Fruit fly (Drosophila melanogaster) whole organism, prepupa: ENCODE data around the gene Dpp10.

Experiments
- Blimp-1 ChIP-seq: fragments of 200-800 bp; sonication (Bioruptor generic); optimal IDR thresholded peaks from 3 replicates; lab custom pipeline; 2017; ENCODE audit warnings: missing biosample characterization, missing genetic modification characterization, mild to moderate bottlenecking, moderate library complexity, missing genetic modification reagents
- CG10631 ChIP-seq: fragments of 200-800 bp; sonication (Bioruptor generic); optimal IDR thresholded peaks from 2 replicates; lab custom pipeline; 2016; ENCODE audit warnings: missing biosample characterization, missing genetic modification characterization
- CG10669 ChIP-seq: fragments of 200-800 bp; sonication (Bioruptor generic); optimal IDR thresholded peaks from 3 replicates; lab custom pipeline; 2018; ENCODE audit warnings: missing biosample characterization, mild to moderate bottlenecking, missing genetic modification characterization, moderate library complexity
- CG11294 ChIP-seq: fragments of 200-800 bp; sonication (Bioruptor generic); IDR thresholded peaks from 2 replicates; pipeline ENCODE4 v1.3.6; 2022; ENCODE audit warnings: missing biosample characterization, missing genetic modification characterization
- CG11762 ChIP-seq: fragments of 200-800 bp; sonication (Bioruptor generic); optimal IDR thresholded peaks from 3 replicates; lab custom pipeline; 2016; ENCODE audit warnings: missing biosample characterization, missing genetic modification characterization; ENCODE audit not compliant: insufficient read depth
- CG11902 ChIP-seq: fragments of 200-800 bp; sonication (Bioruptor generic); optimal IDR thresholded peaks from 3 replicates; lab custom pipeline; 2016; ENCODE audit warnings: missing biosample characterization, missing genetic modification characterization
- CG15336 ChIP-seq: fragments of 200-800 bp; sonication (Bioruptor generic); IDR thresholded peaks from 2 replicates; pipeline ENCODE4 v1.3.6; 2022; ENCODE audit warnings: missing biosample characterization, missing genetic modification characterization
- CG1621 ChIP-seq: fragments of 200-800 bp; sonication (Bioruptor generic); optimal IDR thresholded peaks from 3 replicates; lab custom pipeline; 2018; ENCODE audit warnings: missing biosample characterization, mild to moderate bottlenecking, missing genetic modification characterization
- CG16779 ChIP-seq: fragments of 200-800 bp; sonication (Bioruptor generic); optimal IDR thresholded peaks from 3 replicates; lab custom pipeline; 2017; ENCODE audit warnings: missing biosample characterization, mild to moderate bottlenecking, missing genetic modification characterization
- CG3032 ChIP-seq: fragments of 200-800 bp; optimal IDR thresholded peaks from 2 replicates; lab custom pipeline; 2019; ENCODE audit warnings: missing biosample characterization, mild to moderate bottlenecking, missing genetic modification characterization, moderate library complexity
- CG32006 ChIP-seq: fragments of 200-800 bp; sonication (Bioruptor generic); optimal IDR thresholded peaks from 3 replicates; lab custom pipeline; 2017; ENCODE audit warnings: missing biosample characterization, mild to moderate bottlenecking, missing genetic modification characterization
- CG34406 ChIP-seq: fragments of 200-800 bp; sonication (Bioruptor generic); optimal IDR thresholded peaks from 3 replicates; lab custom pipeline; 2016; ENCODE audit warnings: missing biosample characterization, missing genetic modification characterization
- CG3919 ChIP-seq: fragments of 200-800 bp; sonication (Bioruptor generic); optimal IDR thresholded peaks from 3 replicates; lab custom pipeline; 2016; ENCODE audit warnings: missing biosample characterization, missing genetic modification characterization
- CG4318 ChIP-seq: fragments of 200-800 bp; sonication (Bioruptor generic); optimal IDR thresholded peaks from 3 replicates; lab custom pipeline; 2017; ENCODE audit warnings: missing biosample characterization, mild to moderate bottlenecking, missing genetic modification characterization
- CG6163 ChIP-seq: fragments of 200-800 bp; sonication (Bioruptor generic); IDR thresholded peaks from 3 replicates; pipeline ENCODE4 v1.3.6; 2022; ENCODE audit warnings: missing biosample characterization, missing genetic modification characterization
- CG6276 ChIP-seq: fragments of 200-800 bp; sonication (Bioruptor generic); optimal IDR thresholded peaks from 2 replicates; lab custom pipeline; 2017; ENCODE audit warnings: missing biosample characterization, mild to moderate bottlenecking, missing genetic modification characterization
- CG6792 ChIP-seq: fragments of 200-800 bp; sonication (Bioruptor generic); optimal IDR thresholded peaks from 3 replicates; lab custom pipeline; 2016; ENCODE audit warnings: missing biosample characterization, missing genetic modification characterization
- CG6808 ChIP-seq: fragments of 200-800 bp; sonication (Bioruptor generic); optimal IDR thresholded peaks from 3 replicates; lab custom pipeline; 2017; ENCODE audit warnings: missing biosample characterization, missing genetic modification characterization, mild to moderate bottlenecking, moderate library complexity, missing genetic modification reagents
- CG7368 ChIP-seq: fragments of 200-800 bp; sonication (Bioruptor generic); optimal IDR thresholded peaks from 3 replicates; lab custom pipeline; 2016; ENCODE audit warnings: missing biosample characterization, missing genetic modification characterization
- CG8319 ChIP-seq: fragments of 200-800 bp; sonication (Bioruptor generic); optimal IDR thresholded peaks from 3 replicates; lab custom pipeline; 2016; ENCODE audit warnings: missing biosample characterization, missing genetic modification characterization
- CG8632 ChIP-seq: fragments of 200-800 bp; sonication (Bioruptor generic); optimal IDR thresholded peaks from 3 replicates; lab custom pipeline; 2016; ENCODE audit warnings: missing biosample characterization, missing genetic modification characterization
- CG9139 ChIP-seq: fragments of 200-800 bp; sonication (Bioruptor generic); optimal IDR thresholded peaks from 3 replicates; lab custom pipeline; 2017; ENCODE audit warnings: missing biosample characterization, mild to moderate bottlenecking, missing genetic modification characterization
- Eip75B ChIP-seq: fragments of 200-800 bp; sonication (Bioruptor generic); optimal IDR thresholded peaks from 3 replicates; lab custom pipeline; 2016; ENCODE audit warnings: missing biosample characterization, missing genetic modification characterization
- Eip78C ChIP-seq: fragments of 200-800 bp; sonication (Bioruptor generic); peaks from one replicate; lab custom pipeline; 2016; ENCODE audit warnings: missing biosample characterization, missing genetic modification characterization
- Eip93F ChIP-seq: fragments of 200-800 bp; sonication (Bioruptor generic); optimal IDR thresholded peaks from 2 replicates; lab custom pipeline; 2016; ENCODE audit warnings: missing biosample characterization, mild to moderate bottlenecking, missing genetic modification characterization
- Ets21C ChIP-seq: fragments of 200-800 bp; sonication (Bioruptor generic); optimal IDR thresholded peaks from 3 replicates; lab custom pipeline; 2016; ENCODE audit warnings: missing biosample characterization, missing genetic modification characterization
- Ets96B ChIP-seq: fragments of 200-800 bp; optimal IDR thresholded peaks from 2 replicates; lab custom pipeline; 2019; ENCODE audit warnings: missing biosample characterization, mild to moderate bottlenecking, missing genetic modification characterization, moderate library complexity
- Gug ChIP-seq: fragments of 200-800 bp; sonication (Bioruptor generic); IDR thresholded peaks from 2 replicates; pipeline ENCODE4 v1.3.6; 2022; ENCODE audit warnings: missing biosample characterization, missing genetic modification characterization
- Hr38 ChIP-seq: sonication (Bioruptor generic); optimal IDR thresholded peaks from 2 replicates; lab custom pipeline; 2016; ENCODE audit warnings: missing biosample characterization, missing genetic modification characterization
- Hr39 ChIP-seq: fragments of 200-800 bp; sonication (Bioruptor generic); optimal IDR thresholded peaks from 2 replicates; lab custom pipeline; 2016; ENCODE audit warnings: missing biosample characterization, missing genetic modification characterization
- Hr4 ChIP-seq: fragments of 200-800 bp; sonication (Bioruptor generic); optimal IDR thresholded peaks from 3 replicates; lab custom pipeline; 2016; ENCODE audit warnings: missing biosample characterization, missing genetic modification characterization
- Lpt ChIP-seq: fragments of 200-800 bp; sonication (Bioruptor generic); optimal IDR thresholded peaks from 3 replicates; lab custom pipeline; 2016; ENCODE audit warnings: missing biosample characterization, missing genetic modification characterization
- Met ChIP-seq: fragments of 200-800 bp; sonication (Bioruptor generic); optimal IDR thresholded peaks from 3 replicates; lab custom pipeline; 2016; ENCODE audit warnings: missing biosample characterization, missing genetic modification characterization
- OdsH ChIP-seq: fragments of 200-800 bp; sonication (Bioruptor generic); optimal IDR thresholded peaks from 3 replicates; lab custom pipeline; 2016; ENCODE audit warnings: missing biosample characterization, missing genetic modification characterization
- Smox ChIP-seq: fragments of 200-800 bp; sonication (Bioruptor generic); optimal IDR thresholded peaks from 3 replicates; lab custom pipeline; 2016; ENCODE audit warnings: missing biosample characterization, missing genetic modification characterization
- Sox102F ChIP-seq: fragments of 200-800 bp; sonication (Bioruptor generic); optimal IDR thresholded peaks from 2 replicates; lab custom pipeline; 2016; ENCODE audit warnings: missing biosample characterization, mild to moderate bottlenecking, missing genetic modification characterization
- Sox14 ChIP-seq: fragments of 200-800 bp; sonication (Bioruptor generic); optimal IDR thresholded peaks from 3 replicates; lab custom pipeline; 2016; ENCODE audit warnings: missing biosample characterization, missing genetic modification characterization
- achi ChIP-seq: fragments of 200-800 bp; sonication (Bioruptor generic); optimal IDR thresholded peaks from 3 replicates; lab custom pipeline; 2016; ENCODE audit warnings: missing biosample characterization, missing genetic modification characterization
- cyc ChIP-seq: fragments of 200-800 bp; sonication (Bioruptor generic); optimal IDR thresholded peaks from 3 replicates; lab custom pipeline; 2016; ENCODE audit warnings: missing biosample characterization, missing genetic modification characterization
- dsx ChIP-seq: fragments of 200-800 bp; optimal IDR thresholded peaks from 3 replicates; lab custom pipeline; 2019; ENCODE audit warnings: missing biosample characterization, mild to moderate bottlenecking, missing genetic modification characterization, moderate library complexity; ENCODE audit not compliant: poor library complexity, severe bottlenecking
- eg ChIP-seq: fragments of 200-800 bp; sonication (Bioruptor generic); IDR thresholded peaks from 3 replicates; pipeline ENCODE4 v1.3.6; 2022; ENCODE audit warnings: missing biosample characterization, missing genetic modification characterization
- fd85E ChIP-seq: fragments of 200-800 bp; sonication (Bioruptor generic); optimal IDR thresholded peaks from 3 replicates; lab custom pipeline; 2016; ENCODE audit warnings: missing biosample characterization, missing genetic modification characterization
- fkh ChIP-seq: fragments of 200-800 bp; sonication (Bioruptor generic); optimal IDR thresholded peaks from 3 replicates; lab custom pipeline; 2017; ENCODE audit warnings: missing biosample characterization, mild to moderate bottlenecking, missing genetic modification characterization, moderate library complexity
- lz ChIP-seq: fragments of 200-800 bp; sonication (Bioruptor generic); optimal IDR thresholded peaks from 3 replicates; lab custom pipeline; 2016; ENCODE audit warnings: missing biosample characterization, missing genetic modification characterization
- pdm3 ChIP-seq: fragments of 200-800 bp; sonication (Bioruptor generic); optimal IDR thresholded peaks from 3 replicates; lab custom pipeline; 2016; ENCODE audit warnings: missing biosample characterization, missing genetic modification characterization
- salr ChIP-seq, 2 experiments: fragments of 200-800 bp; sonication (Bioruptor generic); optimal IDR thresholded peaks; 3 replicates each; lab custom pipeline; 2016 to 2018; ENCODE audit warnings: missing biosample characterization in 2 of 2, missing genetic modification characterization in 2 of 2, mild to moderate bottlenecking in 1 of 2
- spab ChIP-seq: fragments of 200-800 bp; sonication (Bioruptor generic); optimal IDR thresholded peaks from 2 replicates; lab custom pipeline; 2017; ENCODE audit warnings: missing biosample characterization, mild to moderate bottlenecking, missing genetic modification characterization, missing genetic modification reagents
- ss ChIP-seq, 2 experiments: fragments of 200-800 bp; sonication (Bioruptor generic); optimal IDR thresholded peaks; 2 replicates in 1 of 2; 3 replicates in 1 of 2; lab custom pipeline; 2017 to 2018; ENCODE audit warnings: mild to moderate bottlenecking in 2 of 2, missing biosample characterization in 2 of 2, missing genetic modification characterization in 2 of 2, moderate library complexity in 1 of 2
- svp ChIP-seq: fragments of 200-800 bp; sonication (Bioruptor generic); peaks from one replicate; lab custom pipeline; 2016; ENCODE audit warnings: missing biosample characterization, missing genetic modification characterization
- topi ChIP-seq: fragments of 200-800 bp; sonication (Bioruptor generic); optimal IDR thresholded peaks from 3 replicates; lab custom pipeline; 2016; ENCODE audit warnings: missing biosample characterization, missing genetic modification characterization
- vri ChIP-seq: fragments of 200-800 bp; sonication (Bioruptor generic); optimal IDR thresholded peaks from 3 replicates; lab custom pipeline; 2016; ENCODE audit warnings: missing biosample characterization, mild to moderate bottlenecking, missing genetic modification characterization

Dpp10 gene

DNA sequence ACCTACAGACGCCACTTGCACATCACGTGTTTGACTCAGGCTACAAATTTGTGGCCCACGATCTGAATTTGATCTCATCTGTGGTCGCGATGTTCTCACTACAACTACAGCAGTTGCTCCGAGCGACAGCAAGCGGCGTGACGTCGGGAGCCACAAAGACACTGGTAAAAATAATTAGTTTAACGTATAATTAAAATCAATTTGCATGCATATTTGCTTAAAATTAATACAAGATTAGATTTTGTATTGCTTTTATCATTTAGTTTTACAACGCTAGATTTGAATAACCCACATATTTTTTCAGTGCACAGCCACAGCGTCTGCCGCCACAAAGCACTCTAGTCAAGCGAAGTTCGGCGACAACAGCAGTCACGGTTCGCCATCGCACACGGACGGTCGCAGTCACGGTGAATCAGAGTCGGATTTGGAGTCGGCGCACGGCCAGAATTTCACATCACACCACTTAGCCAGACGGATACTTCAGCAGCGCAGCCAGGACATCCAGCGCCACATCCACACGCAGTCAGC, 11.7 kb upstream of the Dpp10 start:
- TF ChIP-seq CG34406 (GFP tag; lab: Kevin White, UChicago), result peak; percentile 100
- peak; percentile 100 for TF ChIP-seq CG1621
- TF ChIP-seq Gug, result peak; percentile 100
- TF ChIP-seq CG6276, result peak; percentile 100
- TF ChIP-seq CG6163, result peak; percentile 100
- TF ChIP-seq svp, result peak; percentile 100
- TF ChIP-seq achi (GFP tag; lab: Kevin White, UChicago), result peak; percentile 100
- peak; percentile 100 for TF ChIP-seq CG6792 (GFP tag; lab: Kevin White, UChicago)
- peak; percentile 100 for TF ChIP-seq CG7368 (GFP tag; lab: Kevin White, UChicago)
- peak; percentile 100 for TF ChIP-seq Met (GFP tag; lab: Kevin White, UChicago)
- TF ChIP-seq CG11294, result peak; percentile 100
- peak; percentile 100 for TF ChIP-seq salr (GFP tag; optimal IDR thresholded peaks at IDR 0.05; lab: Kevin White, UChicago)
- peak; percentile 100 for TF ChIP-seq Sox14 (GFP tag; lab: Kevin White, UChicago)
- peak; percentile 100 for TF ChIP-seq CG8319
- peak; percentile 100 for TF ChIP-seq eg (GFP tag; lab: Robert Waterston, UW)
- peak; percentile 100 for TF ChIP-seq Ets21C (GFP tag; lab: Kevin White, UChicago)
- TF ChIP-seq Eip75B (GFP tag; lab: Kevin White, UChicago), result peak; percentile 100
- TF ChIP-seq Eip93F (GFP tag; lab: Kevin White, UChicago), result peak; percentile 100
- peak; percentile 100 for TF ChIP-seq CG15336 (GFP tag; lab: Robert Waterston, UW)
- peak; percentile 100 for TF ChIP-seq Smox (GFP tag; lab: Kevin White, UChicago)
- peak; percentile 100 for TF ChIP-seq CG3919
- TF ChIP-seq Ets96B (tag; lab: Kevin White, UChicago), result peak; percentile 100
- peak; percentile 100 for TF ChIP-seq Eip78C (GFP tag; lab: Kevin White, UChicago)
- peak; percentile 100 for TF ChIP-seq CG10669 (GFP tag; lab: Kevin White, UChicago)
- TF ChIP-seq Blimp-1 (GFP tag; lab: Kevin White, UChicago), result peak; percentile 99
- TF ChIP-seq pdm3, result peak; percentile 100
- peak; percentile 100 for TF ChIP-seq CG9139 (GFP tag; lab: Kevin White, UChicago)
- peak; percentile 100 for TF ChIP-seq OdsH
- peak; percentile 100 for TF ChIP-seq CG11762 (GFP tag; lab: Kevin White, UChicago)
- peak; percentile 98 for TF ChIP-seq Hr38 (GFP tag; lab: Kevin White, UChicago)
- TF ChIP-seq CG8632, result peak; percentile 100
- peak; percentile 100 for TF ChIP-seq CG32006 (GFP tag; lab: Kevin White, UChicago)
- peak; percentile 100 for TF ChIP-seq CG16779 (tag; lab: Kevin White, UChicago)
- TF ChIP-seq vri, result peak; percentile 100
- TF ChIP-seq Lpt (GFP tag; lab: Kevin White, UChicago), result peak; percentile 100
- peak; percentile 100 for TF ChIP-seq CG10631 (GFP tag; lab: Kevin White, UChicago)
- peak; percentile 100 for TF ChIP-seq dsx (GFP tag; lab: Kevin White, UChicago)
- peak; percentile 100 for TF ChIP-seq ss (GFP tag; optimal IDR thresholded peaks at IDR 0.05; lab: Kevin White, UChicago)
- TF ChIP-seq topi (GFP tag; lab: Kevin White, UChicago), result peak; percentile 100
- peak; percentile 100 for TF ChIP-seq cyc (GFP tag; lab: Kevin White, UChicago)
- peak; percentile 99 for TF ChIP-seq fkh (GFP tag; lab: Kevin White, UChicago)
- TF ChIP-seq spab (GFP tag; lab: Kevin White, UChicago), result peak; percentile 100
- TF ChIP-seq CG3032 (tag; lab: Kevin White, UChicago), result peak; percentile 100
- peak; percentile 100 for TF ChIP-seq Sox102F (GFP tag; lab: Kevin White, UChicago)
- TF ChIP-seq lz (GFP tag; lab: Kevin White, UChicago), result peak; percentile 100
- peak; percentile 99 for TF ChIP-seq CG6808 (GFP tag; lab: Kevin White, UChicago)
- peak; percentile 100 for TF ChIP-seq CG4318 (GFP tag; lab: Kevin White, UChicago)
- peak; percentile 100 for TF ChIP-seq Hr4 (GFP tag; lab: Kevin White, UChicago)
- peak; percentile 100 for TF ChIP-seq CG11902
- peak; percentile 99 for TF ChIP-seq fd85E
- TF ChIP-seq Hr39 (GFP tag; lab: Kevin White, UChicago), result peak; percentile 100
